Worm (Caenorhabditis elegans): ENCODE measurements around the gene F13A2.2.

The F13A2.2 gene

ce11 chrV:4346799-4347198 is 37.6 kb downstream of the F13A2.2 start, which contains the start of gene mcm-7 (continued):
- peak; percentile 33 for TF ChIP-seq lin-15B (tag; optimal IDR thresholded peaks at IDR 0.05)
- TF ChIP-seq unc-98 (GFP tag; IDR thresholded peaks at IDR 0.05) = no peak
- TF ChIP-seq ztf-11 (tag; optimal IDR thresholded peaks at IDR 0.05) = no peak
- peak in 1 of 2 experiments; percentile 53 for TF ChIP-seq mdl-1 (tag; optimal IDR thresholded peaks at IDR 0.05)
- no peak for TF ChIP-seq ama-1 (optimal IDR thresholded peaks at IDR 0.05)
- no peak for TF ChIP-seq nhr-28 (tag; optimal IDR thresholded peaks at IDR 0.05)
- TF ChIP-seq lir-3 (tag; optimal IDR thresholded peaks at IDR 0.05; ENCODE audit: poor library complexity) = no peak
- no peak for TF ChIP-seq pqm-1 (tag; optimal IDR thresholded peaks at IDR 0.05)
- TF ChIP-seq skn-1 (tag; optimal IDR thresholded peaks at IDR 0.05) = peak; percentile 52
- no peak for TF ChIP-seq mef-2 (tag; optimal IDR thresholded peaks at IDR 0.05)
- no peak for TF ChIP-seq fkh-4 (tag; optimal IDR thresholded peaks at IDR 0.05; ENCODE audit: borderline replicate concordance)
- no peak for TF ChIP-seq egl-27 (tag; optimal IDR thresholded peaks at IDR 0.05)
- no peak for TF ChIP-seq pax-3 (tag; optimal IDR thresholded peaks at IDR 0.05)
- peak; percentile 17 for TF ChIP-seq snpc-4 (tag; optimal IDR thresholded peaks at IDR 0.05)
- TF ChIP-seq nhr-20 (tag; optimal IDR thresholded peaks at IDR 0.05) = peak; percentile 52
- TF ChIP-seq elt-2 (tag; optimal IDR thresholded peaks at IDR 0.05) = no peak
- TF ChIP-seq hlh-4 (tag; optimal IDR thresholded peaks at IDR 0.05) = no peak
- peak; percentile 58 for TF ChIP-seq nhr-47 (tag; optimal IDR thresholded peaks at IDR 0.05)
- no peak for TF ChIP-seq ceh-88 (GFP tag; IDR thresholded peaks at IDR 0.05)
- TF ChIP-seq dpl-1 (GFP tag; optimal IDR thresholded peaks at IDR 0.05) = peak; percentile 91 to 96 (median 95)
- TF ChIP-seq zip-4 (GFP tag; optimal IDR thresholded peaks at IDR 0.05) = no peak
- TF ChIP-seq nhr-11 (tag; optimal IDR thresholded peaks at IDR 0.05) = no peak
- peak; percentile 14; the same call in 1 of the 2 replicates for TF ChIP-seq grh-1 (GFP tag; IDR thresholded peaks at IDR 0.05)
- TF ChIP-seq fos-1 (tag; optimal IDR thresholded peaks at IDR 0.05) = no peak
- no peak for TF ChIP-seq egl-13 (tag; optimal IDR thresholded peaks at IDR 0.05)
- peak; percentile 55 for TF ChIP-seq nhr-85 (tag)
- TF ChIP-seq nhr-90 (tag; optimal IDR thresholded peaks at IDR 0.05; ENCODE audit: poor library complexity) = peak; percentile 19
- TF ChIP-seq nhr-19 (GFP tag; conservative IDR thresholded peaks at IDR 0.05) = peak; percentile 39
- TF ChIP-seq ceh-63 (GFP tag; optimal IDR thresholded peaks at IDR 0.05) = no peak
- no peak for TF ChIP-seq nhr-237 (tag; optimal IDR thresholded peaks at IDR 0.05)
- TF ChIP-seq lin-13 (GFP tag; optimal IDR thresholded peaks at IDR 0.05) = peak; percentile 16
- peak; percentile 30 for TF ChIP-seq fkh-8 (tag; optimal IDR thresholded peaks at IDR 0.05)
- peak; percentile 68 for TF ChIP-seq nhr-71 (tag; optimal IDR thresholded peaks at IDR 0.05)
- peak; percentile 64 to 86 for TF ChIP-seq lsy-2 (tag; optimal IDR thresholded peaks at IDR 0.05)
- TF ChIP-seq unc-62 (GFP tag; optimal IDR thresholded peaks at IDR 0.05) = no peak
- TF ChIP-seq unc-130 (tag; optimal IDR thresholded peaks at IDR 0.05) = peak; percentile 43
- TF ChIP-seq ceh-82 (tag; optimal IDR thresholded peaks at IDR 0.05) = peak in 2 of 3 experiments; percentile 15 to 75
- TF ChIP-seq zag-1 (tag; optimal IDR thresholded peaks at IDR 0.05) = no peak
- TF ChIP-seq nhr-12 (tag; optimal IDR thresholded peaks at IDR 0.05) = no peak
- TF ChIP-seq alr-1 (tag; optimal IDR thresholded peaks at IDR 0.05; ENCODE audit: borderline replicate concordance) = no peak
- no peak for TF ChIP-seq sox-4 (tag; optimal IDR thresholded peaks at IDR 0.05)
- TF ChIP-seq Y116A8C.19 (tag; optimal IDR thresholded peaks at IDR 0.05; ENCODE audit: borderline replicate concordance) = no peak

- TF ChIP-seq dsc-1 (tag; optimal IDR thresholded peaks at IDR 0.05) (no peak), pax-3 (tag; optimal IDR thresholded peaks at IDR 0.05) (no peak), ceh-8 (GFP tag; optimal IDR thresholded peaks at IDR 0.05) (no peak), nhr-84 (tag; optimal IDR thresholded peaks at IDR 0.05) (no peak), aly-2 (tag; optimal IDR thresholded peaks at IDR 0.05) (no peak)
These were observed 38.1 kb downstream of the F13A2.2 start, which contains the start of gene hpo-18 for ce11 chrV:4346325-4346724. TSS of gene hpo-18 (minus strand) at chrV:4346425.
